Fruit fly (Drosophila melanogaster): ENCODE results near the gene CG32284.

Gene CG32284

DNA sequence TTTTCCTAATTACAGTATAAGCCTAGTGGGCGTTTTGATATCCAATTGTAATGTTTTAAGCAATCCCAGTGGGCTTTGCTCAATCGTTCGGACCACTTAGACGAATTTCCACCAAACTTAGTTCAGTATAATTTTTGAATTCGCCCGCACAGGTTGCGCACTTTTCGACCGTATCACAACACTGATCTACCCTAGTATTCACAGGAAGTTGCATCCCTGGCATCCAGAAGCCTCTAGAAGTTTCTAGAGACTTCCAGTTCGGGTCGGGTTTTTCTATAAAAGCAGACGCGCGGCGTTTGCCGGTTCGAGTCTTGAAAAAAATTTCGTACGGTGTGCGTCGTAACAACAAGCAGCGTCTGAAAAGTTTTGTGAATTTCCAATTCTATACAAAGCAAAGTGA, 6.4 kb downstream of the CG32284 start, which contains the start of gene Hsp83 (continued):
- TF ChIP-seq CG2202 (tag; optimal IDR thresholded peaks at IDR 0.05) (peak; percentile 94), CG11504 (tag; optimal IDR thresholded peaks at IDR 0.05) (peak; percentile 85), maf-S (GFP tag; optimal IDR thresholded peaks at IDR 0.05) (peak; percentile 89), gce (GFP tag; IDR thresholded peaks at IDR 0.05) (peak; percentile 98), CG8089 (GFP tag; optimal IDR thresholded peaks at IDR 0.05) (peak; percentile 92), crol (GFP tag; IDR thresholded peaks at IDR 0.05) (peak; percentile 54; the same call in 1 of the 2 replicates), ac (GFP tag; optimal IDR thresholded peaks at IDR 0.05) (peak; percentile 93), ttk (GFP tag; IDR thresholded peaks at IDR 0.05) (peak; percentile 89), gcm (GFP tag; optimal IDR thresholded peaks at IDR 0.05) (peak; percentile 98), CG43689 (GFP tag; IDR thresholded peaks at IDR 0.05) (peak; percentile 80), CG3163 (GFP tag; optimal IDR thresholded peaks at IDR 0.05) (peak; percentile 87), wor (GFP tag; IDR thresholded peaks at IDR 0.05) (peak; percentile 41; the same call in 1 of the 2 replicates), CG9876 (GFP tag; optimal IDR thresholded peaks at IDR 0.05) (peak; percentile 89), tin (GFP tag; optimal IDR thresholded peaks at IDR 0.05) (peak; percentile 88), Sox102F (GFP tag; optimal IDR thresholded peaks at IDR 0.05) (no peak), CG4707 (GFP tag; optimal IDR thresholded peaks at IDR 0.05) (peak; percentile 98), CG1233 (GFP tag; optimal IDR thresholded peaks at IDR 0.05) (peak; percentile 98), CG11398 (GFP tag; optimal IDR thresholded peaks at IDR 0.05) (peak; percentile 95), zf30C (GFP tag; optimal IDR thresholded peaks at IDR 0.05) (peak; percentile 84), Nf-YB (GFP tag; optimal IDR thresholded peaks at IDR 0.05) (peak; percentile 81), CG13123 (GFP tag; optimal IDR thresholded peaks at IDR 0.05) (peak; percentile 77), Hr51 (GFP tag; optimal IDR thresholded peaks at IDR 0.05) (peak; percentile 90 to 96), Meics (GFP tag; optimal IDR thresholded peaks at IDR 0.05) (peak; percentile 99), yki (optimal IDR thresholded peaks at IDR 0.05) (no peak), Rx (GFP tag; IDR thresholded peaks at IDR 0.05) (peak; percentile 91), klu (GFP tag; IDR thresholded peaks at IDR 0.05) (peak; percentile 63; the same call in 1 of the 2 replicates), Xbp1 (GFP tag; optimal IDR thresholded peaks at IDR 0.05) (peak; percentile 87), tio (GFP tag; optimal IDR thresholded peaks at IDR 0.05) (peak; percentile 75), CG34376 (GFP tag; optimal IDR thresholded peaks at IDR 0.05) (peak; percentile 100), al (GFP tag; IDR thresholded peaks at IDR 0.05) (peak; percentile 70), CG34224 (GFP tag; IDR thresholded peaks at IDR 0.05; ENCODE audit: partially characterized antibody) (no peak; the same call in 1 of the 3 replicates), bigmax (GFP tag; optimal IDR thresholded peaks at IDR 0.05) (peak; percentile 91), Oaz (GFP tag; IDR thresholded peaks at IDR 0.05) (peak; percentile 85), corto (GFP tag; optimal IDR thresholded peaks at IDR 0.05) (peak; percentile 90), CG17328 (GFP tag; IDR thresholded peaks at IDR 0.05) (peak; percentile 96), ftz-f1 (GFP tag; optimal IDR thresholded peaks at IDR 0.05) (peak; percentile 80), CG9797 (GFP tag; optimal IDR thresholded peaks at IDR 0.05) (peak; percentile 76), pum (GFP tag; optimal IDR thresholded peaks at IDR 0.05) (peak; percentile 81), Hr39 (optimal IDR thresholded peaks at IDR 0.05) (no peak), seq (GFP tag; IDR thresholded peaks at IDR 0.05) (peak; percentile 92), CG14860 (GFP tag; IDR thresholded peaks at IDR 0.05; ENCODE audit: partially characterized antibody) (no peak), abd-A (tag; optimal IDR thresholded peaks at IDR 0.05) (no peak), ERR (GFP tag; optimal IDR thresholded peaks at IDR 0.05) (peak; percentile 84), CG11560 (tag; IDR thresholded peaks at IDR 0.05) (no peak; the same call in 2 of the 3 replicates), Blimp-1 (GFP tag; optimal IDR thresholded peaks at IDR 0.05) (peak; percentile 79), CG8765 (GFP tag; IDR thresholded peaks at IDR 0.05) (no peak), CG11085 (GFP tag; IDR thresholded peaks at IDR 0.05) (peak; percentile 87), fd96Cb (tag; optimal IDR thresholded peaks at IDR 0.05) (peak; percentile 63), lilli (GFP tag; optimal IDR thresholded peaks at IDR 0.05) (peak; percentile 88), Elba2 (GFP tag; optimal IDR thresholded peaks at IDR 0.05) (peak; percentile 68), sens-2 (GFP tag; IDR thresholded peaks at IDR 0.05) (peak; percentile 97)

Measured in whole organism, embryonic.